Worm (Caenorhabditis elegans): ENCODE data around the gene sam-4.
"Not testable (repeated sequence)": the region's sequence is repeated elsewhere in the genome, so short reads cannot be mapped to it uniquely, and the experiment has no call there.

Gene sam-4

ce11 chrII:5640362-5641079 is 8.6 kb downstream of the sam-4 start:
- TF ChIP-seq zip-8 (tag; optimal IDR thresholded peaks at IDR 0.05) (no peak), nhr-12 (tag; optimal IDR thresholded peaks at IDR 0.05) (no peak), hlh-1 (tag; optimal IDR thresholded peaks at IDR 0.05) (no peak), snpc-4 (tag; optimal IDR thresholded peaks at IDR 0.05) (no peak), ztf-11 (tag; optimal IDR thresholded peaks at IDR 0.05) (no peak)

ce11 chrII:5638059-5638458 is 11.0 kb downstream of the sam-4 start, which contains the start of gene F59E12.3:
TSS of gene F59E12.3 (plus strand) at chrII:5638359.
- TF ChIP-seq ceh-43 (GFP tag; optimal IDR thresholded peaks at IDR 0.05), result no peak
- TF ChIP-seq tbx-8 (GFP tag; optimal IDR thresholded peaks at IDR 0.05), result no peak
- no peak for TF ChIP-seq nhr-12 (tag; optimal IDR thresholded peaks at IDR 0.05)
- TF ChIP-seq M03D4.4 (tag; optimal IDR thresholded peaks at IDR 0.05), result no peak
- TF ChIP-seq ham-2 (GFP tag; optimal IDR thresholded peaks at IDR 0.05), result no peak
- no peak for TF ChIP-seq nhr-237 (tag; optimal IDR thresholded peaks at IDR 0.05)
- TF ChIP-seq cnd-1 (tag; optimal IDR thresholded peaks at IDR 0.05), result no peak
- TF ChIP-seq mls-2 (tag; optimal IDR thresholded peaks at IDR 0.05), result no peak
- no peak for TF ChIP-seq unc-62 (GFP tag; optimal IDR thresholded peaks at IDR 0.05)
- TF ChIP-seq bed-3 (GFP tag; optimal IDR thresholded peaks at IDR 0.05), result no peak
- TF ChIP-seq zip-8 (tag; optimal IDR thresholded peaks at IDR 0.05), result no peak
- TF ChIP-seq sem-2 (GFP tag; optimal IDR thresholded peaks at IDR 0.05), result no peak
- no peak for TF ChIP-seq nhr-76 (tag; optimal IDR thresholded peaks at IDR 0.05)
- no peak for TF ChIP-seq nhr-2 (tag; optimal IDR thresholded peaks at IDR 0.05)
- no peak for TF ChIP-seq drap-1 (GFP tag; optimal IDR thresholded peaks at IDR 0.05)
- no peak for TF ChIP-seq hlh-1 (tag; optimal IDR thresholded peaks at IDR 0.05)

DNA sequence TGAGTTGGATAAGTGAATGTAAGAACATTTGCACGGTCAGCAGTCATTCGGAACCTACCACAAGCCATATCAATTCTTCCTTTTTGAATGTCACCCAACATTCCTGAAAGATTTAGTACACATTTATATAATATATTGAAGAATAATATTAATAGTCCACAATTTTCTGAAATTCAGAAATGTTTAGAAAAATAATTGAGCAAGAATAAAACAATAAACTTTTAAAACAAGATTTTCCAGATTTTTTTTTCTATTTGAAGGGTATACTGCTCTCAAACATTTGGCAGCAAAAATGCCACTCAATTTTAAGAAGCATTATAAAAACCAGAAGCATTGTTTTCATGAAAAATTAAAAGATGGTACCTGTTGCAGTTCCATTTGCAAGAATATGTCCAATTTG is 12.3 kb downstream of the sam-4 start, which contains the start of gene F59E12.8:
F59E12.8 (minus strand) TSS at position 101 of the 400 bp plus-strand sequence.
- no peak for TF ChIP-seq M03D4.4 (tag; optimal IDR thresholded peaks at IDR 0.05)
- no peak for TF ChIP-seq tbx-8 (GFP tag; optimal IDR thresholded peaks at IDR 0.05)
- TF ChIP-seq unc-39 (tag; optimal IDR thresholded peaks at IDR 0.05), result no peak
- TF ChIP-seq ceh-39 (tag; optimal IDR thresholded peaks at IDR 0.05), result no peak

DNA sequence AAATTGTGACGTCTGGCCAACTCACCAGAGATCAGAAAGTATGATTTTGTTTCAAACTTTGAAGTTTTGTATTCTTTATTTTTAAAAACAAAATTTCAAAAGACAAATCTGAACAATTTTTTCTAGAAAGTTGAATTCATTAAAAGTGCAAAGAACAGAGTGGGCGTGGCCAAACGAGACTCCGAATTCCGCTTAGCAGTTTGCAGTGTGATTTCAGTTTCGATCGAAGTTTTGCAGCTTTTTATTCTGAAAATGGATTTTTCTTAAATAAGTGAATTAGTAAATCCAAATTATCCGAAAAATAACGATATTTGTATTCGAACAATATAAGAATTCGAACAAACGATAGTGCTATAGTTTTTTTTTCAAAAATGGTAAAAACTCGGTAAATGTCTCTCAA is 15.6 kb downstream of the sam-4 start:
- TF ChIP-seq hlh-1 (tag; optimal IDR thresholded peaks at IDR 0.05) (no peak), mls-2 (tag; optimal IDR thresholded peaks at IDR 0.05) (no peak), snpc-4 (tag; optimal IDR thresholded peaks at IDR 0.05) (no peak), nhr-28 (tag; optimal IDR thresholded peaks at IDR 0.05) (no peak)

ce11 chrII:5630851-5631401 is 18.2 kb downstream of the sam-4 start, which contains the start of the genes F59E12.6 and npl-4.1:
TSS of gene F59E12.6 (minus strand) at chrII:5630951.
TSS of gene npl-4.1 (plus strand) at chrII:5631351.
- TF ChIP-seq ces-1 (GFP tag; optimal IDR thresholded peaks at IDR 0.05); mls-2 (tag; optimal IDR thresholded peaks at IDR 0.05); bed-3 (GFP tag; optimal IDR thresholded peaks at IDR 0.05): not testable (repeated sequence)

- TF ChIP-seq ham-2 (GFP tag; optimal IDR thresholded peaks at IDR 0.05) (no peak), nhr-12 (tag; optimal IDR thresholded peaks at IDR 0.05) (no peak), pha-4 (tag; optimal IDR thresholded peaks at IDR 0.05) (no peak), blmp-1 (tag; optimal IDR thresholded peaks at IDR 0.05) (no peak), drap-1 (GFP tag; optimal IDR thresholded peaks at IDR 0.05) (no peak), ces-1 (GFP tag; optimal IDR thresholded peaks at IDR 0.05) (no peak), bed-3 (GFP tag; optimal IDR thresholded peaks at IDR 0.05) (no peak), elt-3 (tag; optimal IDR thresholded peaks at IDR 0.05) (no peak), lin-13 (tag; optimal IDR thresholded peaks at IDR 0.05) (no peak), mab-5 (tag; optimal IDR thresholded peaks at IDR 0.05) (no peak), snpc-4 (tag; optimal IDR thresholded peaks at IDR 0.05) (no peak), ceh-83 (GFP tag; optimal IDR thresholded peaks at IDR 0.05) (no peak), ceh-39 (tag; optimal IDR thresholded peaks at IDR 0.05) (no peak), unc-39 (tag; optimal IDR thresholded peaks at IDR 0.05) (no peak), M03D4.4 (tag; optimal IDR thresholded peaks at IDR 0.05) (no peak), zip-8 (tag; optimal IDR thresholded peaks at IDR 0.05) (no peak), nhr-237 (tag; optimal IDR thresholded peaks at IDR 0.05) (no peak)
Observed at ce11 chrII:5628326-5628818, 20.7 kb downstream of the sam-4 start, which contains the start of gene F59E12.15. TSS of gene F59E12.15 (minus strand) at chrII:5628376.

Data from whole organism, mixed stage, embryonic.